Worm (Caenorhabditis elegans) whole organism, L4/young adult: ENCODE results near the gene oac-53.
"Not testable (repeated sequence)": the region's sequence is repeated elsewhere in the genome, so short reads cannot be mapped to it uniquely, and the experiment has no call there.

ENCODE experiments used
- W03F9.2 ChIP-seq: fragments of 150-350 bp; optimal IDR thresholded peaks from 2 replicates; lab custom pipeline; 2014; ENCODE audit warnings: missing biosample characterization, missing genetic modification characterization
- dao-5 ChIP-seq: sonication (generic microtip); optimal IDR thresholded peaks from 2 replicates; lab custom pipeline; 2016; ENCODE audit warnings: missing genotype, missing genetic modification characterization, moderate library complexity, missing compliant biosample characterization
- him-1 ChIP-seq: sonication (generic microtip); optimal IDR thresholded peaks from 2 replicates; lab custom pipeline; 2016; ENCODE audit warnings: missing genotype, missing genetic modification reagents, missing genetic modification characterization, missing compliant biosample characterization

Gene oac-53

ce11 chrV:16627962-16628361 is at the start of gene oac-53:
oac-53 (minus strand) TSS chrV:16627970.
- TF ChIP-seq dao-5 (tag; lab: Kevin White, UChicago): no peak
- no peak for TF ChIP-seq him-1 (tag; lab: Kevin White, UChicago)
- TF ChIP-seq W03F9.2 (tag; lab: Kevin White, UChicago): no peak

- TF ChIP-seq him-1 (tag; lab: Kevin White, UChicago): no peak
- no peak for TF ChIP-seq dao-5 (tag; lab: Kevin White, UChicago)
- no peak for TF ChIP-seq W03F9.2 (tag; lab: Kevin White, UChicago)
Observed at ce11 chrV:16675553-16675952, 47.8 kb upstream of the oac-53 start, which contains the start of gene srz-1. srz-1 (plus strand) TSS chrV:16675853.

ce11 chrV:16674399-16674798 is 46.6 kb upstream of the oac-53 start:
- TF ChIP-seq dao-5 (tag; lab: Kevin White, UChicago): no peak
- no peak for TF ChIP-seq W03F9.2 (tag; lab: Kevin White, UChicago)
- TF ChIP-seq him-1 (tag; lab: Kevin White, UChicago): no peak

- TF ChIP-seq W03F9.2 (tag; lab: Kevin White, UChicago): no peak
Observed at ce11 chrV:16672198-16672597, 44.4 kb upstream of the oac-53 start, which contains the start of gene F14F8.8. F14F8.8 (minus strand) TSS chrV:16672298.

ce11 chrV:16671190-16671589 is 43.4 kb upstream of the oac-53 start, which contains the start of gene str-61:
str-61 (minus strand) TSS chrV:16671290.
- TF ChIP-seq W03F9.2 (tag; lab: Kevin White, UChicago): no peak
- TF ChIP-seq dao-5 (tag; lab: Kevin White, UChicago): no peak
- TF ChIP-seq him-1 (tag; lab: Kevin White, UChicago): no peak

ce11 chrV:16668473-16668872 is 40.7 kb upstream of the oac-53 start, which contains the start of gene F14F8.9:
F14F8.9 (minus strand) TSS chrV:16668573.
- TF ChIP-seq W03F9.2 (tag; lab: Kevin White, UChicago): no peak
- no peak for TF ChIP-seq him-1 (tag; lab: Kevin White, UChicago)

- TF ChIP-seq W03F9.2 (tag; lab: Kevin White, UChicago) (no peak), dao-5 (tag; lab: Kevin White, UChicago) (no peak), him-1 (tag; lab: Kevin White, UChicago) (no peak)
Observed at ce11 chrV:16666647-16667046, 38.9 kb upstream of the oac-53 start, which contains the start of gene F14F8.14. F14F8.14 (minus strand) TSS chrV:16666747.

ce11 chrV:16660816-16661215 is 33.0 kb upstream of the oac-53 start, which contains the start of gene Y70C5B.2:
Y70C5B.2 (minus strand) TSS chrV:16660916.
- not testable (repeated sequence) for TF ChIP-seq him-1, W03F9.2, dao-5 (tag; lab: Kevin White, UChicago)

- not testable (repeated sequence) for TF ChIP-seq him-1, dao-5, W03F9.2 (tag; lab: Kevin White, UChicago)
Observed at ce11 chrV:16654242-16654641, 26.5 kb upstream of the oac-53 start, which contains the start of gene W06G6.15. W06G6.15 (plus strand) TSS chrV:16654542.

ce11 chrV:16649200-16649599 is 21.4 kb upstream of the oac-53 start, which contains the start of gene W06G6.11:
W06G6.11 (minus strand) TSS chrV:16649300.
- not testable (repeated sequence) for TF ChIP-seq him-1, W03F9.2, dao-5 (tag; lab: Kevin White, UChicago)

- TF ChIP-seq W03F9.2 (tag; lab: Kevin White, UChicago) (no peak), dao-5 (tag; lab: Kevin White, UChicago) (no peak), him-1 (tag; lab: Kevin White, UChicago) (no peak)
Observed at ce11 chrV:16648317-16649018, 20.7 kb upstream of the oac-53 start, which contains the start of gene W06G6.20. W06G6.20 (minus strand) TSS chrV:16648367.

- TF ChIP-seq W03F9.2 (tag; lab: Kevin White, UChicago) (no peak), dao-5 (tag; lab: Kevin White, UChicago) (no peak), him-1 (tag; lab: Kevin White, UChicago) (no peak)
Observed at ce11 chrV:16647093-16647492, 19.3 kb upstream of the oac-53 start, which contains the start of gene W06G6.10. W06G6.10 (minus strand) TSS chrV:16647193.

ce11 chrV:16646372-16646771 is 18.6 kb upstream of the oac-53 start, which contains the start of gene W06G6.9:
W06G6.9 (minus strand) TSS chrV:16646472.
- no peak for TF ChIP-seq W03F9.2 (tag; lab: Kevin White, UChicago)
- no peak for TF ChIP-seq him-1 (tag; lab: Kevin White, UChicago)
- TF ChIP-seq dao-5 (tag; lab: Kevin White, UChicago): no peak
